Fruit fly (Drosophila melanogaster) whole organism, wandering third instar larva: ENCODE results near the gene CG16956.
A peak's percentile ranks its signal among the peaks of the same experiment; 100 is the strongest.

ENCODE experiments used
- Abd-B ChIP-seq: fragments of >200 bp; optimal IDR thresholded peaks from 2 replicates; lab custom pipeline; 2017; ENCODE audit warnings: missing biosample characterization, missing genetic modification characterization
- CG32264 ChIP-seq: fragments of 200-800 bp; sonication (Bioruptor generic); optimal IDR thresholded peaks from 2 replicates; lab custom pipeline; 2016; ENCODE audit warnings: missing biosample characterization, missing genetic modification characterization
- CG9705 ChIP-seq: fragments of 200-800 bp; sonication (Bioruptor generic); optimal IDR thresholded peaks from 2 replicates; lab custom pipeline; 2018; ENCODE audit warnings: missing biosample characterization, mild to moderate bottlenecking, missing genetic modification characterization
- CrebA ChIP-seq: fragments of 200-800 bp; sonication (Bioruptor generic); optimal IDR thresholded peaks from 2 replicates; lab custom pipeline; 2016; ENCODE audit warnings: missing biosample characterization, mild to moderate bottlenecking, missing genetic modification characterization, borderline replicate concordance
- Dfd ChIP-seq: fragments of >200 bp; optimal IDR thresholded peaks from 2 replicates; lab custom pipeline; 2017; ENCODE audit warnings: missing biosample characterization, missing genetic modification characterization
- Dif ChIP-seq: fragments of 200-275, 200-300 bp; sonication (Bioruptor generic); optimal IDR thresholded peaks from 2 replicates; lab custom pipeline; 2018; ENCODE audit warnings: missing biosample characterization, missing genetic modification characterization; ENCODE audit not compliant: partially characterized antibody
- GATAd ChIP-seq: sonication (Bioruptor generic); optimal IDR thresholded peaks from 2 replicates; lab custom pipeline; 2016; ENCODE audit warnings: missing biosample characterization, missing genetic modification characterization
- HLH106 ChIP-seq: fragments of 200-800 bp; optimal IDR thresholded peaks from 3 replicates; lab custom pipeline; 2019; ENCODE audit warnings: missing biosample characterization, mild to moderate bottlenecking, missing genetic modification characterization, moderate library complexity
- Hnf4 ChIP-seq: fragments of 200-800 bp; sonication (Bioruptor generic); optimal IDR thresholded peaks from 2 replicates; lab custom pipeline; 2016; ENCODE audit warnings: missing biosample characterization, mild to moderate bottlenecking, missing genetic modification characterization
- Hr78 ChIP-seq: fragments of >200 bp; optimal IDR thresholded peaks from 2 replicates; lab custom pipeline; 2017; ENCODE audit warnings: missing biosample characterization, missing genetic modification characterization
- Hr83 ChIP-seq: fragments of 200-300 bp; sonication (Bioruptor generic); optimal IDR thresholded peaks from 2 replicates; lab custom pipeline; 2016; ENCODE audit warnings: missing biosample characterization, mild to moderate bottlenecking, missing genetic modification characterization, moderate library complexity; ENCODE audit not compliant: poor library complexity, severe bottlenecking
- Jra ChIP-seq: sonication (Bioruptor generic); optimal IDR thresholded peaks from 2 replicates; lab custom pipeline; 2016; ENCODE audit warnings: missing biosample characterization, missing genetic modification characterization
- Mio ChIP-seq: sonication (Bioruptor generic); optimal IDR thresholded peaks from 2 replicates; lab custom pipeline; 2016; ENCODE audit warnings: missing biosample characterization, missing genetic modification characterization
- Myc ChIP-seq: fragments of >200 bp; optimal IDR thresholded peaks from 2 replicates; lab custom pipeline; 2017
- N ChIP-seq: fragments of >200 bp; optimal IDR thresholded peaks from 2 replicates; lab custom pipeline; 2018; ENCODE audit warnings: missing biosample characterization, missing external identifiers, missing genetic modification characterization
- OdsH ChIP-seq: fragments of 200-800 bp; sonication (Bioruptor generic); optimal IDR thresholded peaks from 2 replicates; lab custom pipeline; 2016; ENCODE audit warnings: missing biosample characterization, mild to moderate bottlenecking, missing genetic modification characterization
- Rel ChIP-seq, 2 experiments: fragments of 200-800 bp; sonication (Bioruptor generic) in 1 of 2; optimal IDR thresholded peaks; 2 replicates in 1 of 2; 3 replicates in 1 of 2; lab custom pipeline; 2016 to 2019; ENCODE audit warnings: mild to moderate bottlenecking in 2 of 2, missing biosample characterization in 2 of 2, missing genetic modification characterization in 2 of 2, moderate library complexity in 1 of 2
- Sp1 ChIP-seq: fragments of 200-800 bp; sonication (Bioruptor generic); optimal IDR thresholded peaks from 3 replicates; lab custom pipeline; 2019; ENCODE audit warnings: missing biosample characterization, mild to moderate bottlenecking, missing genetic modification characterization, moderate library complexity
- Vsx2 ChIP-seq: fragments of 200-300, 225-300 bp; sonication (Bioruptor generic); optimal IDR thresholded peaks from 2 replicates; lab custom pipeline; 2018; ENCODE audit warnings: missing biosample characterization, missing genetic modification characterization; ENCODE audit not compliant: partially characterized antibody
- br ChIP-seq: fragments of 200-800 bp; sonication (Bioruptor generic); optimal IDR thresholded peaks from 2 replicates; lab custom pipeline; 2016; ENCODE audit warnings: missing biosample characterization, missing genetic modification characterization
- brk ChIP-seq: fragments of 200-800 bp; sonication (Bioruptor generic); optimal IDR thresholded peaks from 2 replicates; lab custom pipeline; 2016; ENCODE audit warnings: missing biosample characterization, mild to moderate bottlenecking, missing genetic modification characterization
- dl ChIP-seq, 2 experiments: fragments of 175-275, 200-275 bp in 1 of 2; fragments of 200-275 bp in 1 of 2; sonication (Bioruptor generic); optimal IDR thresholded peaks; lab custom pipeline; 2018; ENCODE audit warnings: mild to moderate bottlenecking in 2 of 2, missing biosample characterization in 2 of 2, missing genetic modification characterization in 2 of 2, moderate library complexity in 2 of 2; ENCODE audit not compliant: partially characterized antibody in 2 of 2, insufficient read depth in 1 of 2
- dmrt93B ChIP-seq: fragments of 200-800 bp; sonication (Bioruptor generic); optimal IDR thresholded peaks from 2 replicates; lab custom pipeline; 2018; ENCODE audit warnings: missing biosample characterization, mild to moderate bottlenecking, missing genetic modification characterization
- dsf ChIP-seq: sonication (Bioruptor generic); optimal IDR thresholded peaks from 2 replicates; lab custom pipeline; 2016; ENCODE audit warnings: missing biosample characterization, missing genetic modification characterization, borderline replicate concordance
- ey ChIP-seq: fragments of 200-800 bp; sonication (Bioruptor generic); optimal IDR thresholded peaks from 2 replicates; lab custom pipeline; 2016; ENCODE audit warnings: missing biosample characterization, missing genetic modification characterization
- foxo ChIP-seq, 2 experiments: fragments of 200-800 bp; sonication (Bioruptor generic); optimal IDR thresholded peaks; 2 replicates in 1 of 2; 3 replicates in 1 of 2; lab custom pipeline; 2016 to 2017; ENCODE audit warnings: missing biosample characterization in 2 of 2, missing genetic modification characterization in 2 of 2
- fru ChIP-seq: fragments of 200-800 bp; sonication (Bioruptor generic); optimal IDR thresholded peaks from 3 replicates; lab custom pipeline; 2016; ENCODE audit warnings: missing biosample characterization, mild to moderate bottlenecking, missing genetic modification characterization
- h ChIP-seq: fragments of 200-800 bp; sonication (Bioruptor generic); optimal IDR thresholded peaks from 3 replicates; lab custom pipeline; 2016; ENCODE audit warnings: missing biosample characterization, mild to moderate bottlenecking, missing genetic modification characterization
- jim ChIP-seq: fragments of 175-275, 200-325 bp; sonication (Bioruptor generic); optimal IDR thresholded peaks from 2 replicates; lab custom pipeline; 2016; ENCODE audit warnings: missing biosample characterization, mild to moderate bottlenecking, missing genetic modification characterization
- lola ChIP-seq: fragments of >200 bp; optimal IDR thresholded peaks from 2 replicates; lab custom pipeline; 2017; ENCODE audit warnings: missing biosample characterization, missing genetic modification characterization
- pan ChIP-seq: fragments of >200 bp; optimal IDR thresholded peaks from 2 replicates; lab custom pipeline; 2017
- psq ChIP-seq: fragments of 200-800 bp; sonication (Bioruptor generic); optimal IDR thresholded peaks from 3 replicates; lab custom pipeline; 2017; ENCODE audit warnings: missing biosample characterization, mild to moderate bottlenecking, missing genetic modification characterization, moderate library complexity
- rgr ChIP-seq: fragments of 200-800 bp; sonication (Bioruptor generic); optimal IDR thresholded peaks from 3 replicates; lab custom pipeline; 2016; ENCODE audit warnings: missing biosample characterization, mild to moderate bottlenecking, missing genetic modification characterization
- sage ChIP-seq: fragments of 200-800 bp; sonication (Bioruptor generic); optimal IDR thresholded peaks from 2 replicates; lab custom pipeline; 2016; ENCODE audit warnings: missing biosample characterization, mild to moderate bottlenecking, missing genetic modification characterization
- sv ChIP-seq: fragments of 200-800 bp; sonication (Bioruptor generic); optimal IDR thresholded peaks from 3 replicates; lab custom pipeline; 2016; ENCODE audit warnings: missing biosample characterization, missing genetic modification characterization
- tai ChIP-seq: sonication (Bioruptor generic); optimal IDR thresholded peaks from 2 replicates; lab custom pipeline; 2016; ENCODE audit warnings: missing biosample characterization, missing genetic modification characterization
- usp ChIP-seq: fragments of >200 bp; optimal IDR thresholded peaks from 2 replicates; lab custom pipeline; 2017; ENCODE audit warnings: missing biosample characterization, missing genetic modification characterization
- woc ChIP-seq: sonication (Bioruptor generic); optimal IDR thresholded peaks from 2 replicates; lab custom pipeline; 2016; ENCODE audit warnings: missing biosample characterization, mild to moderate bottlenecking, missing genetic modification characterization

CG16956 gene

DNA sequence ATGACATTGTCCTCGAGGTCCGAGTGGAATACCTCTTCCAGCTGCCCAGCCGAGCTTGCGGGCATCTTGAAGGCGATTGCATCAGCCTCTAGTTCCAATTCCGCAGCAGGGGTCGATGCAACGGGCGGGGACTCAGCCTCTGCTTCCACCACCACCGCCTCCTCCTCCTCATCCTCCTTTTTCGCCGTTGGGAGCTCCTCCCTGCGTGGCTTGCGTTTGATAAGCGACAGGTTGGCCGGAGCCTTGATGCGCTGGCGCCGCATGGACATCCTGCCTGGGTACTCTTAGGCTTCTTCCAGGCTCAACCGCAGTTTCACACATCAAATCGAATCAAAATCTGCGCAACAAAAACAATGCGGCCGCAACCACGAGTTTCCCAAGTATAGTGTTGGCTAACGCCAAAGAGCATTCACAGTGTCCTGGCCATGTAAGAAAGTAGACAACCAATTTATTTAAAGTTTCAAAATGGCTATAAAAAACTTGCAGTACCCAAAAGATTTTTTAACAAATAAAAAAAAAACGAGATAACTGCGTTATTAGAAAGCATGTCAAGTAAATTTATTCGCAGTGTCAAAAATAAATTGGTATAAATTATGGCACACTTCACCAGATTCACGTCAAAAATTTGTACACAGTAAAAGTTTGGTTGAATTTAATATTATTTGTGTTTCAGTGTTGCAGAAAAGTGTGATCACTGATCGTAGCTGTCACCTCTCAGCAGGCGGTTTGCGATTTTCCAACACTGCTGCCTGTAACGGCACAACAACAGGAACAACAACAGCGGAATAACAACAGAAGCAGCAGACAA, 40.7 kb downstream of the CG16956 start, which contains the start of the genes Bdp1 and CG6565 (continued):
- peak; percentile 77 for TF ChIP-seq Mio (GFP tag; lab: Kevin White, UChicago)
- TF ChIP-seq HLH106 = peak; percentile 96
- TF ChIP-seq CG32264 = peak; percentile 89
- TF ChIP-seq CG9705 (GFP tag; lab: Kevin White, UChicago) = peak; percentile 96
- no peak for TF ChIP-seq usp (GFP tag; lab: Kevin White, UChicago)

DNA sequence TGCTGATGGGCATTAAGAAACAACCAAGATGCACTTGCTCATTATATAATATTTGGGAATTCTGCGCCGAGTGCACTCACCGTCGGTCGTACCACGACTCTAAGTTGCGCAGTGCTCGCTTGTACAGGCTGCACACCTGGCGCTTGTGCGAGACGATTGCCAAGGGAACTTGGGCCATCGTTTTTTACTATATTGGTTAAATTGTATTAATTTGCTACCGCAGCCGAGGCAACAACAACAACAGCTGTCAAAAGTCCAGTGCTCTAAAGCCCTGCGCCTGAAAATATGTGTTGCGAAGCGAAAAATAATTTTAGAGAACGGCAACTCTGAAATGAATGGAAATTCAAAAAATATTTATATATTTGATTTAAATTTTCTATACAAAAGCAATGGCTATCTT, 43.6 kb downstream of the CG16956 start, which contains the start of gene ND-B22:
TSS of gene ND-B22 (minus strand) at position 349 of the 400 bp plus-strand sequence.
- TF ChIP-seq sv (peak; percentile 26), GATAd (peak; percentile 16), Hr83 (GFP tag; lab: Kevin White, UChicago) (peak; percentile 86), OdsH (GFP tag; lab: Kevin White, UChicago) (peak; percentile 28), rgr (peak; percentile 75), N (GFP tag; lab: Kevin White, UChicago) (no peak), h (GFP tag; lab: Kevin White, UChicago) (peak; percentile 69), Vsx2 (GFP tag; lab: Kevin White, UChicago) (no peak), Myc (lab: Kevin White, UChicago) (no peak), sage (GFP tag; lab: Kevin White, UChicago) (peak; percentile 50), woc (peak; percentile 19), Hnf4 (peak; percentile 80), Dif (GFP tag; lab: Kevin White, UChicago) (no peak), CG9705 (GFP tag; lab: Kevin White, UChicago) (peak; percentile 42), Abd-B (GFP tag; lab: Kevin White, UChicago) (no peak), Dfd (GFP tag; lab: Kevin White, UChicago) (no peak), usp (GFP tag; lab: Kevin White, UChicago) (no peak), Sp1 (GFP tag; lab: Kevin White, UChicago) (peak; percentile 28), tai (GFP tag; lab: Kevin White, UChicago) (no peak), jim (GFP tag; lab: Kevin White, UChicago) (no peak), foxo (GFP tag; optimal IDR thresholded peaks at IDR 0.05; lab: Kevin White, UChicago) (peak in 1 of 2 experiments; percentile 65), Hr78 (GFP tag; lab: Kevin White, UChicago) (no peak), psq (GFP tag; lab: Kevin White, UChicago) (peak; percentile 29), ey (GFP tag; lab: Kevin White, UChicago) (peak; percentile 23), fru (peak; percentile 30), Rel (GFP tag; optimal IDR thresholded peaks at IDR 0.05; lab: Kevin White, UChicago) (no peak), Rel (tag; optimal IDR thresholded peaks at IDR 0.05; lab: Kevin White, UChicago) (no peak), Jra (GFP tag; lab: Kevin White, UChicago) (peak; percentile 47), CrebA (no peak), dsf (GFP tag; lab: Kevin White, UChicago) (peak; percentile 19), dl (GFP tag; optimal IDR thresholded peaks at IDR 0.05; lab: Kevin White, UChicago; ENCODE audit: insufficient read depth in 1 of 2, partially characterized antibody in 2 of 2) (no peak), pan (no peak), HLH106 (peak; percentile 46), dmrt93B (GFP tag; lab: Kevin White, UChicago) (no peak), brk (GFP tag; lab: Kevin White, UChicago) (no peak), br (GFP tag; lab: Kevin White, UChicago) (peak; percentile 40), lola (GFP tag; lab: Kevin White, UChicago) (no peak), CG32264 (no peak), Mio (GFP tag; lab: Kevin White, UChicago) (no peak)
